Worm (Caenorhabditis elegans): ENCODE results near the gene clec-176.

Gene clec-176

ce11 chrIV:4983746-4984145 lies at the start of gene clec-176:
clec-176 (plus strand) TSS chrIV:4984046.
- TF ChIP-seq elt-1 (tag; optimal IDR thresholded peaks at IDR 0.05): no peak
- no peak for TF ChIP-seq nhr-28 (tag; optimal IDR thresholded peaks at IDR 0.05)

ce11 chrIV:4934103-4934502 lies 49.7 kb upstream of the clec-176 start, which contains the start of gene str-153:
str-153 (plus strand) TSS chrIV:4934403.
- TF ChIP-seq nhr-43 (tag; optimal IDR thresholded peaks at IDR 0.05; ENCODE audit: poor library complexity, severe bottlenecking) (no peak), lsy-12 (tag; optimal IDR thresholded peaks at IDR 0.05) (no peak), nfya-1 (tag; optimal IDR thresholded peaks at IDR 0.05; ENCODE audit: insufficient read depth) (no peak), nhr-77 (tag; optimal IDR thresholded peaks at IDR 0.05) (no peak), nhr-23 (tag; optimal IDR thresholded peaks at IDR 0.05) (no peak), daf-12 (tag; optimal IDR thresholded peaks at IDR 0.05) (no peak), tbx-2 (tag; optimal IDR thresholded peaks at IDR 0.05) (no peak), ZK546.5 (tag; optimal IDR thresholded peaks at IDR 0.05) (no peak), pha-4 (tag; optimal IDR thresholded peaks at IDR 0.05) (no peak), pqm-1 (tag; optimal IDR thresholded peaks at IDR 0.05) (no peak), ama-1 (optimal IDR thresholded peaks at IDR 0.05) (no peak), lin-15B (tag; optimal IDR thresholded peaks at IDR 0.05) (no peak), egl-27 (tag; optimal IDR thresholded peaks at IDR 0.05) (no peak)

ce11 chrIV:4937647-4938046 lies 46.2 kb upstream of the clec-176 start, which contains the start of gene fbxa-86:
fbxa-86 (minus strand) TSS chrIV:4938013.
- TF ChIP-seq pqm-1 (tag; optimal IDR thresholded peaks at IDR 0.05): peak; percentile 30
- TF ChIP-seq elt-2 (tag; optimal IDR thresholded peaks at IDR 0.05): peak; percentile 57
- no peak for TF ChIP-seq unc-39 (tag; optimal IDR thresholded peaks at IDR 0.05)

- TF ChIP-seq nhr-23 (tag; optimal IDR thresholded peaks at IDR 0.05): no peak
These were observed 45.2 kb upstream of the clec-176 start, which contains the start of gene str-168 for ce11 chrIV:4938664-4939063. str-168 (plus strand) TSS chrIV:4938964.

ce11 chrIV:4941681-4942080 lies 42.2 kb upstream of the clec-176 start, which contains the start of gene Y9C9A.5:
Y9C9A.5 (plus strand) TSS chrIV:4941981.
- TF ChIP-seq nhr-43 (tag; optimal IDR thresholded peaks at IDR 0.05; ENCODE audit: poor library complexity, severe bottlenecking) (no peak), lsy-12 (tag; optimal IDR thresholded peaks at IDR 0.05) (no peak), nhr-11 (tag; optimal IDR thresholded peaks at IDR 0.05) (no peak), fos-1 (tag; optimal IDR thresholded peaks at IDR 0.05) (no peak), nhr-28 (tag; optimal IDR thresholded peaks at IDR 0.05) (no peak), eor-1 (tag; optimal IDR thresholded peaks at IDR 0.05) (no peak), skn-1 (tag; optimal IDR thresholded peaks at IDR 0.05) (no peak)

- TF ChIP-seq lsy-12 (tag; optimal IDR thresholded peaks at IDR 0.05): no peak
- no peak for TF ChIP-seq ztf-4 (tag; optimal IDR thresholded peaks at IDR 0.05)
- no peak for TF ChIP-seq pqm-1 (tag; optimal IDR thresholded peaks at IDR 0.05)
- no peak for TF ChIP-seq mdl-1 (tag; optimal IDR thresholded peaks at IDR 0.05)
- TF ChIP-seq R02D3.7 (tag; optimal IDR thresholded peaks at IDR 0.05): no peak
- no peak for TF ChIP-seq mml-1 (tag; optimal IDR thresholded peaks at IDR 0.05)
- no peak for TF ChIP-seq nhr-11 (tag; optimal IDR thresholded peaks at IDR 0.05)
- TF ChIP-seq snpc-4 (tag; optimal IDR thresholded peaks at IDR 0.05): no peak
These were observed 38.1 kb upstream of the clec-176 start, which contains the start of gene str-169 for ce11 chrIV:4945771-4946170. str-169 (plus strand) TSS chrIV:4946071.

- no peak for TF ChIP-seq unc-62 (GFP tag; optimal IDR thresholded peaks at IDR 0.05)
- no peak for TF ChIP-seq hmg-11 (tag; optimal IDR thresholded peaks at IDR 0.05)
- TF ChIP-seq unc-39 (tag; optimal IDR thresholded peaks at IDR 0.05): no peak
- no peak for TF ChIP-seq ztf-4 (tag; optimal IDR thresholded peaks at IDR 0.05)
- no peak for TF ChIP-seq snpc-4 (tag; optimal IDR thresholded peaks at IDR 0.05)
These were observed 30.0 kb upstream of the clec-176 start, which contains the start of gene str-163 for ce11 chrIV:4953887-4954286. str-163 (plus strand) TSS chrIV:4954187.

ce11 chrIV:4960623-4961022 lies 23.2 kb upstream of the clec-176 start, which contains the start of gene str-164:
str-164 (plus strand) TSS chrIV:4960735.
- TF ChIP-seq elt-3 (tag; optimal IDR thresholded peaks at IDR 0.05): no peak
- TF ChIP-seq nhr-43 (tag; optimal IDR thresholded peaks at IDR 0.05; ENCODE audit: poor library complexity, severe bottlenecking): no peak
- no peak for TF ChIP-seq lin-15B (tag; optimal IDR thresholded peaks at IDR 0.05)
- TF ChIP-seq lin-39 (tag; optimal IDR thresholded peaks at IDR 0.05): no peak
- no peak for TF ChIP-seq nhr-237 (tag; optimal IDR thresholded peaks at IDR 0.05)
- TF ChIP-seq pqm-1 (tag; optimal IDR thresholded peaks at IDR 0.05): no peak
- TF ChIP-seq snpc-4 (tag; optimal IDR thresholded peaks at IDR 0.05): no peak
- no peak for TF ChIP-seq ztf-11 (tag; optimal IDR thresholded peaks at IDR 0.05)
- no peak for TF ChIP-seq pha-4 (tag; optimal IDR thresholded peaks at IDR 0.05)
- TF ChIP-seq tbx-2 (tag; optimal IDR thresholded peaks at IDR 0.05): no peak
- TF ChIP-seq eor-1 (tag; optimal IDR thresholded peaks at IDR 0.05): no peak
